Worm (Caenorhabditis elegans): Measurements from ENCODE around the gene ZK105.14.

Gene ZK105.14

ce11 chrV:7713691-7714090 is 8.2 kb downstream of the ZK105.14 start, which contains the start of gene ZK105.1:
ZK105.1 (plus strand) TSS chrV:7713991.
- TF ChIP-seq sox-4 (tag; optimal IDR thresholded peaks at IDR 0.05): no peak
- TF ChIP-seq hpl-2 (GFP tag; optimal IDR thresholded peaks at IDR 0.05): no peak
- TF ChIP-seq ceh-88 (GFP tag; IDR thresholded peaks at IDR 0.05): no peak
- no peak for TF ChIP-seq alr-1 (tag; optimal IDR thresholded peaks at IDR 0.05; ENCODE audit: borderline replicate concordance)
- no peak for TF ChIP-seq ztf-11 (tag; optimal IDR thresholded peaks at IDR 0.05)
- TF ChIP-seq swsn-7 (tag; optimal IDR thresholded peaks at IDR 0.05): no peak
- TF ChIP-seq lir-3 (tag; optimal IDR thresholded peaks at IDR 0.05; ENCODE audit: poor library complexity): no peak
- no peak for TF ChIP-seq lin-14 (GFP tag; optimal IDR thresholded peaks at IDR 0.05)
- TF ChIP-seq egl-13 (tag; optimal IDR thresholded peaks at IDR 0.05): no peak
- no peak for TF ChIP-seq egl-27 (tag; optimal IDR thresholded peaks at IDR 0.05)
- TF ChIP-seq elt-3 (tag; optimal IDR thresholded peaks at IDR 0.05): no peak
- no peak for TF ChIP-seq nhr-76 (tag; optimal IDR thresholded peaks at IDR 0.05)

DNA sequence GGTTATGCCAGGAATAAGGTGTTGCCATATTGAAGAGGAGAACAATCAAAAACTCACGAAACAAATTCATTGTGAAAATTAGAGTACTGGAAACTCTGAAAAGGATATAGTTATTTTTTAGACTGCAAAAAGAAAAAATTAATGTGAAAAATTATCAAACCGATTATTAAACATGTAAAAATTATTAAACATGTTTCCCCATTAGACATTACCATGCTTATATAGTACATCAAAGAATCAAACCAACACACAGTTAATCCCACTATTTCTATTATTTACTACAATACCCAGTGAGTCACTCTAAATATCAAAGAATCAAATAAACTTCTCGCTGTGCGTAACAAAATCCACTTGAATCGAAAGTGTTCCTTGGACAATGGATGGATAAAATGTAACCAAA is 8.8 kb downstream of the ZK105.14 start, which contains the start of gene ZK105.13:
ZK105.13 (minus strand) TSS at position 101 of the 400 bp plus-strand sequence.
- TF ChIP-seq nhr-11 (tag; optimal IDR thresholded peaks at IDR 0.05) (no peak), ces-1 (GFP tag; optimal IDR thresholded peaks at IDR 0.05) (no peak)

ce11 chrV:7708525-7708924 is 13.3 kb downstream of the ZK105.14 start, which contains the start of gene ZK105.11:
ZK105.11 (minus strand) TSS chrV:7708625.
- TF ChIP-seq zip-4 (GFP tag; optimal IDR thresholded peaks at IDR 0.05): no peak
- TF ChIP-seq sup-37 (GFP tag; optimal IDR thresholded peaks at IDR 0.05): no peak
- TF ChIP-seq blmp-1 (tag; optimal IDR thresholded peaks at IDR 0.05): no peak
- no peak for TF ChIP-seq ets-5 (GFP tag; IDR thresholded peaks at IDR 0.05)
- no peak for TF ChIP-seq fkh-10 (GFP tag; optimal IDR thresholded peaks at IDR 0.05)
- no peak for TF ChIP-seq fkh-8 (tag; optimal IDR thresholded peaks at IDR 0.05)
- TF ChIP-seq nhr-84 (tag; optimal IDR thresholded peaks at IDR 0.05): no peak
- TF ChIP-seq C16A3.4 (tag; optimal IDR thresholded peaks at IDR 0.05): no peak
- no peak for TF ChIP-seq ztf-4 (tag; optimal IDR thresholded peaks at IDR 0.05)
- TF ChIP-seq ztf-11 (tag; optimal IDR thresholded peaks at IDR 0.05): no peak
- TF ChIP-seq efl-1 (optimal IDR thresholded peaks at IDR 0.05): no peak
- no peak for TF ChIP-seq efl-1 (GFP tag; optimal IDR thresholded peaks at IDR 0.05 in 1 of 2)
- TF ChIP-seq Y116A8C.19 (tag; optimal IDR thresholded peaks at IDR 0.05; ENCODE audit: borderline replicate concordance): no peak
- TF ChIP-seq ceh-88 (GFP tag; IDR thresholded peaks at IDR 0.05): no peak
- TF ChIP-seq unc-62 (GFP tag; optimal IDR thresholded peaks at IDR 0.05): no peak

- TF ChIP-seq mab-9 (GFP tag; IDR thresholded peaks at IDR 0.05) (no peak), isw-1 (GFP tag; IDR thresholded peaks at IDR 0.05) (no peak), snpc-4 (tag; optimal IDR thresholded peaks at IDR 0.05) (no peak), nhr-90 (tag; optimal IDR thresholded peaks at IDR 0.05; ENCODE audit: poor library complexity) (no peak), rnt-1 (tag; optimal IDR thresholded peaks at IDR 0.05) (no peak), zip-4 (GFP tag; optimal IDR thresholded peaks at IDR 0.05) (no peak), elt-2 (tag; optimal IDR thresholded peaks at IDR 0.05) (no peak), lin-13 (GFP tag; optimal IDR thresholded peaks at IDR 0.05) (no peak), ztf-4 (tag; optimal IDR thresholded peaks at IDR 0.05) (no peak), tlp-1 (tag; optimal IDR thresholded peaks at IDR 0.05) (no peak), lin-39 (tag; optimal IDR thresholded peaks at IDR 0.05) (no peak), nhr-20 (tag; optimal IDR thresholded peaks at IDR 0.05) (no peak), nhr-12 (tag; optimal IDR thresholded peaks at IDR 0.05) (no peak), fkh-4 (tag; optimal IDR thresholded peaks at IDR 0.05; ENCODE audit: borderline replicate concordance) (no peak), aly-2 (tag; optimal IDR thresholded peaks at IDR 0.05) (no peak), pqm-1 (tag; optimal IDR thresholded peaks at IDR 0.05) (no peak), snu-23 (GFP tag; optimal IDR thresholded peaks at IDR 0.05) (no peak), skn-1 (tag; optimal IDR thresholded peaks at IDR 0.05) (no peak), C34B4.2 (tag; optimal IDR thresholded peaks at IDR 0.05) (no peak), F16B12.6 (tag; optimal IDR thresholded peaks at IDR 0.05) (no peak)
Observed at ce11 chrV:7705316-7705715, 16.5 kb downstream of the ZK105.14 start, which contains the start of gene srw-3. srw-3 (plus strand) TSS chrV:7705616.

All from whole organism, L1 larva.